Fruit fly (Drosophila melanogaster) whole organism, embryonic: ENCODE measurements around the gene Sec22.

Source experiments
- Blimp-1 ChIP-seq: fragments of 200-800 bp; sonication (Bioruptor generic); optimal IDR thresholded peaks from 3 replicates; lab custom pipeline; 2018; ENCODE audit warnings: missing biosample characterization, missing genetic modification characterization, mild to moderate bottlenecking, moderate library complexity, missing genetic modification reagents
- C15 ChIP-seq: fragments of 200-800 bp; sonication (Bioruptor generic); IDR thresholded peaks from 3 replicates; pipeline ENCODE4 v1.3.6; 2022; ENCODE audit warnings: missing biosample characterization, missing genetic modification characterization
- CG12219 ChIP-seq: fragments of 200-800 bp; sonication (Bioruptor generic); optimal IDR thresholded peaks from 3 replicates; lab custom pipeline; 2018; ENCODE audit warnings: missing biosample characterization, mild to moderate bottlenecking, missing genetic modification characterization
- CG12942 ChIP-seq: fragments of 200-800 bp; sonication (Bioruptor generic); optimal IDR thresholded peaks from 3 replicates; lab custom pipeline; 2016; ENCODE audit warnings: missing biosample characterization, missing genetic modification characterization
- CG13287 ChIP-seq: fragments of 200-800 bp; sonication (Bioruptor generic); IDR thresholded peaks from 2 replicates; pipeline ENCODE4 v1.3.6; 2022; ENCODE audit warnings: missing biosample characterization, missing genetic modification characterization; ENCODE audit not compliant: partially characterized antibody
- CG13624 ChIP-seq: fragments of 200-800 bp; sonication (Bioruptor generic); optimal IDR thresholded peaks from 2 replicates; lab custom pipeline; 2016; ENCODE audit warnings: missing biosample characterization, missing genetic modification characterization
- CG1603 ChIP-seq: fragments of 200-800 bp; sonication (Bioruptor generic); optimal IDR thresholded peaks from 2 replicates; lab custom pipeline; 2019; ENCODE audit warnings: missing biosample characterization, mild to moderate bottlenecking, missing genetic modification characterization, moderate library complexity
- CG17359 ChIP-seq: fragments of 200-800 bp; sonication (Bioruptor generic); optimal IDR thresholded peaks from 3 replicates; lab custom pipeline; 2018; ENCODE audit warnings: missing biosample characterization, mild to moderate bottlenecking, missing genetic modification characterization, moderate library complexity
- CG17612 ChIP-seq: fragments of 200-800 bp; sonication (Bioruptor generic); IDR thresholded peaks from 2 replicates; pipeline ENCODE4 v1.3.6; 2022; ENCODE audit warnings: missing biosample characterization, missing genetic modification characterization
- CG18599 ChIP-seq: fragments of 200-800 bp; sonication (Bioruptor generic); optimal IDR thresholded peaks from 3 replicates; lab custom pipeline; 2017; ENCODE audit warnings: missing biosample characterization, missing genetic modification characterization, mild to moderate bottlenecking, moderate library complexity, missing genetic modification reagents
- CG2678 ChIP-seq: fragments of 200-800 bp; sonication (Bioruptor generic); optimal IDR thresholded peaks from 3 replicates; lab custom pipeline; 2019; ENCODE audit warnings: missing biosample characterization, mild to moderate bottlenecking, missing genetic modification characterization, moderate library complexity
- CG31224 ChIP-seq: fragments of 200-800 bp; sonication (Bioruptor generic); IDR thresholded peaks from 2 replicates; pipeline ENCODE4 v1.3.6; 2022; ENCODE audit warnings: missing biosample characterization, missing genetic modification characterization
- CG3163 ChIP-seq: fragments of 200-800 bp; sonication (Bioruptor generic); optimal IDR thresholded peaks from 3 replicates; lab custom pipeline; 2016; ENCODE audit warnings: missing biosample characterization, missing genetic modification characterization
- CG3995 ChIP-seq: fragments of 200-800 bp; sonication (Bioruptor generic); optimal IDR thresholded peaks from 3 replicates; lab custom pipeline; 2016; ENCODE audit warnings: missing biosample characterization, missing genetic modification characterization
- CG6254 ChIP-seq: fragments of 200-800 bp; sonication (Bioruptor generic); optimal IDR thresholded peaks from 3 replicates; lab custom pipeline; 2017; ENCODE audit warnings: mild to moderate bottlenecking, missing biosample characterization, missing genetic modification reagents, missing genetic modification characterization
- CG7271 ChIP-seq: fragments of 200-800 bp; sonication (Bioruptor generic); optimal IDR thresholded peaks from 2 replicates; lab custom pipeline; 2018; ENCODE audit warnings: missing biosample characterization, mild to moderate bottlenecking, missing genetic modification characterization, moderate library complexity
- CG9437 ChIP-seq: fragments of 200-800 bp; sonication (Bioruptor generic); optimal IDR thresholded peaks from 2 replicates; lab custom pipeline; 2018; ENCODE audit warnings: missing biosample characterization, mild to moderate bottlenecking, missing genetic modification characterization
- CG9797 ChIP-seq: fragments of 200-800 bp; sonication (Bioruptor generic); optimal IDR thresholded peaks from 3 replicates; lab custom pipeline; 2018; ENCODE audit warnings: missing biosample characterization, mild to moderate bottlenecking, missing genetic modification characterization
- CG9876 ChIP-seq: fragments of 200-800 bp; sonication (Bioruptor generic); optimal IDR thresholded peaks from 2 replicates; lab custom pipeline; 2016; ENCODE audit warnings: missing biosample characterization, missing genetic modification characterization
- CHES-1-like ChIP-seq: fragments of 200-800 bp; sonication (Bioruptor generic); optimal IDR thresholded peaks from 2 replicates; lab custom pipeline; 2016; ENCODE audit warnings: missing biosample characterization, missing genetic modification characterization
- Chrac-16 ChIP-seq: fragments of 200-800 bp; sonication (Bioruptor generic); optimal IDR thresholded peaks from 3 replicates; lab custom pipeline; 2016; ENCODE audit warnings: missing biosample characterization, missing genetic modification characterization
- E2f2 ChIP-seq: fragments of 200-800 bp; sonication (Bioruptor generic); IDR thresholded peaks from 2 replicates; pipeline ENCODE4 v1.3.6; 2022; ENCODE audit warnings: missing biosample characterization, missing genetic modification characterization
- Elba2 ChIP-seq: fragments of 200-800 bp; sonication (Bioruptor generic); optimal IDR thresholded peaks from 3 replicates; lab custom pipeline; 2016; ENCODE audit warnings: missing biosample characterization, missing genetic modification characterization
- Hmx ChIP-seq: fragments of 200-800 bp; sonication (Bioruptor generic); optimal IDR thresholded peaks from 2 replicates; lab custom pipeline; 2016; ENCODE audit warnings: missing biosample characterization, missing genetic modification characterization
- Jarid2 ChIP-seq: fragments of 200-800 bp; sonication (Bioruptor generic); optimal IDR thresholded peaks from 3 replicates; lab custom pipeline; 2017; ENCODE audit warnings: mild to moderate bottlenecking, missing biosample characterization, missing genetic modification reagents, missing genetic modification characterization
- Mad ChIP-seq: fragments of 200-800 bp; sonication (Bioruptor generic); optimal IDR thresholded peaks from 2 replicates; lab custom pipeline; 2016; ENCODE audit warnings: missing biosample characterization, missing genetic modification characterization
- Med ChIP-seq: fragments of 200-800 bp; sonication (Bioruptor generic); peaks from one replicate; lab custom pipeline; 2016; ENCODE audit warnings: missing biosample characterization, missing genetic modification characterization, mild to moderate bottlenecking, inconsistent platforms, moderate library complexity
- Myb ChIP-seq: fragments of 200-800 bp; sonication (Bioruptor generic); optimal IDR thresholded peaks from 2 replicates; lab custom pipeline; 2016; ENCODE audit warnings: missing biosample characterization, missing genetic modification characterization
- Xrp1 ChIP-seq: fragments of 200-800 bp; sonication (Bioruptor generic); IDR thresholded peaks from 2 replicates; pipeline ENCODE4 v1.3.6; 2022; ENCODE audit warnings: missing biosample characterization, missing genetic modification characterization
- aop ChIP-seq: fragments of 200-800 bp; sonication (Bioruptor generic); IDR thresholded peaks from 2 replicates; pipeline ENCODE4 v1.3.6; 2022; ENCODE audit warnings: missing biosample characterization, missing genetic modification characterization
- danr ChIP-seq: fragments of 200-800 bp; sonication (Bioruptor generic); IDR thresholded peaks from 2 replicates; pipeline ENCODE4 v1.3.6; 2022; ENCODE audit warnings: missing biosample characterization, missing genetic modification characterization
- dimm ChIP-seq: fragments of 200-800 bp; sonication (Bioruptor generic); IDR thresholded peaks from 2 replicates; pipeline ENCODE4 v1.3.6; 2022; ENCODE audit warnings: missing biosample characterization, missing genetic modification characterization
- dysf ChIP-seq: fragments of 200-800 bp; sonication (Bioruptor generic); IDR thresholded peaks from 3 replicates; pipeline ENCODE4 v1.3.6; 2022; ENCODE audit warnings: missing biosample characterization, missing genetic modification characterization
- eyg ChIP-seq: fragments of 200-800 bp; sonication (Bioruptor generic); optimal IDR thresholded peaks from 3 replicates; lab custom pipeline; 2016; ENCODE audit warnings: missing biosample characterization, missing genetic modification characterization
- fd102C ChIP-seq: fragments of 200-800 bp; sonication (Bioruptor generic); optimal IDR thresholded peaks from 2 replicates; lab custom pipeline; 2018; ENCODE audit warnings: missing biosample characterization, mild to moderate bottlenecking, missing genetic modification characterization, moderate library complexity
- fd96Cb ChIP-seq: fragments of 200-800 bp; sonication (Bioruptor generic); optimal IDR thresholded peaks from 2 replicates; lab custom pipeline; 2018; ENCODE audit warnings: missing biosample characterization, mild to moderate bottlenecking, missing genetic modification characterization, moderate library complexity
- gcm2 ChIP-seq: fragments of 200-800 bp; sonication (Bioruptor generic); optimal IDR thresholded peaks from 2 replicates; lab custom pipeline; 2016; ENCODE audit warnings: missing biosample characterization, missing genetic modification characterization
- gem ChIP-seq: fragments of 200-800 bp; sonication (Bioruptor generic); optimal IDR thresholded peaks from 2 replicates; lab custom pipeline; 2019; ENCODE audit warnings: missing biosample characterization, mild to moderate bottlenecking, missing genetic modification characterization, moderate library complexity
- grn ChIP-seq: fragments of 200-800 bp; sonication (Bioruptor generic); optimal IDR thresholded peaks from 3 replicates; lab custom pipeline; 2017; ENCODE audit warnings: missing biosample characterization, missing genetic modification characterization
- hbn ChIP-seq: fragments of 200-800 bp; sonication (Bioruptor generic); IDR thresholded peaks from 2 replicates; pipeline ENCODE4 v1.3.6; 2022; ENCODE audit warnings: missing biosample characterization, missing genetic modification characterization; ENCODE audit not compliant: partially characterized antibody
- her ChIP-seq: fragments of 200-800 bp; sonication (Bioruptor generic); optimal IDR thresholded peaks from 2 replicates; lab custom pipeline; 2016; ENCODE audit warnings: missing biosample characterization, missing genetic modification characterization
- kay ChIP-seq: fragments of 200-800 bp; sonication (Bioruptor generic); optimal IDR thresholded peaks from 2 replicates; lab custom pipeline; 2016; ENCODE audit warnings: missing biosample characterization, missing genetic modification characterization
- kni ChIP-seq: fragments of 200-800 bp; sonication (Bioruptor generic); optimal IDR thresholded peaks from 3 replicates; lab custom pipeline; 2017; ENCODE audit warnings: mild to moderate bottlenecking, missing biosample characterization, missing genetic modification reagents, missing genetic modification characterization
- lmd ChIP-seq: fragments of 200-800 bp; sonication (Bioruptor generic); IDR thresholded peaks from 2 replicates; pipeline ENCODE4 v1.3.6; 2022; ENCODE audit warnings: missing biosample characterization, missing genetic modification characterization
- lov ChIP-seq, 2 experiments: fragments of 200-800 bp in 1 of 2; fragments of >200 bp in 1 of 2; sonication (Bioruptor generic) in 1 of 2; IDR thresholded peaks in 1 of 2; optimal IDR thresholded peaks in 1 of 2; 2 replicates in 1 of 2; 3 replicates in 1 of 2; pipeline versions ENCODE4 v1.3.6 to Lab custom; 2017 to 2022; ENCODE audit warnings: missing biosample characterization in 1 of 2, missing genetic modification characterization in 1 of 2
- mam ChIP-seq: fragments of 200-800 bp; sonication (Bioruptor generic); optimal IDR thresholded peaks from 3 replicates; lab custom pipeline; 2016; ENCODE audit warnings: missing biosample characterization, missing genetic modification characterization
- nerfin-2 ChIP-seq: fragments of 200-800 bp; sonication (Bioruptor generic); IDR thresholded peaks from 2 replicates; pipeline ENCODE4 v1.3.6; 2022; ENCODE audit warnings: missing biosample characterization, missing genetic modification characterization; ENCODE audit not compliant: partially characterized antibody
- pfk ChIP-seq: fragments of 200-800 bp; sonication (Bioruptor generic); optimal IDR thresholded peaks from 2 replicates; lab custom pipeline; 2018; ENCODE audit warnings: missing biosample characterization, mild to moderate bottlenecking, missing genetic modification characterization, moderate library complexity
- ranshi ChIP-seq: fragments of 200-800 bp; sonication (Bioruptor generic); IDR thresholded peaks from 2 replicates; pipeline ENCODE4 v1.3.6; 2022; ENCODE audit warnings: missing biosample characterization, missing genetic modification characterization
- sens-2 ChIP-seq: fragments of 200-800 bp; sonication (Bioruptor generic); IDR thresholded peaks from 2 replicates; pipeline ENCODE4 v1.3.6; 2022; ENCODE audit warnings: missing biosample characterization, missing genetic modification characterization
- slou ChIP-seq: fragments of 200-800 bp; sonication (Bioruptor generic); optimal IDR thresholded peaks from 3 replicates; lab custom pipeline; 2016; ENCODE audit warnings: missing biosample characterization, missing genetic modification characterization
- z ChIP-seq: fragments of 200-800 bp; sonication (Bioruptor generic); IDR thresholded peaks from 3 replicates; pipeline ENCODE4 v1.3.6; 2022; ENCODE audit warnings: missing biosample characterization, missing genetic modification characterization

Sec22 gene

DNA sequence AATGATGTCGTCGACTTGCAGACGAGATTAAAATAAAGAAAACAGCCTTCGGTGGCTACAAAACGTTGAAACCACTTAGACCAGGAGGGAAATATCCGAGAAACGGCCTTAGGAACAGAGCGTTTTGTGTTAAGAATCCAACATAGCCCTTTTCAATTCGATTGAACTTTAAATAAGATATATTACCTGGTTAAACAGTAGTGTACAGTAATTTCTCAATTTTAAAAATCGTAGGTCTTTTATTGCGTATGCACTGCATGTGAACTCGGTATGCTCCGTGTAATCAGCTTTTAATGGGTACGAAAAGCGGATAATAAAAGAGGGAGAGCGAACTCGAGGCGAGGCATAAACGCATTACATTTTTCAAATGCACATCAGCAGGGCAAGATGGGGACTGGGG lies 32.1 kb downstream of the Sec22 start (continued):
- TF ChIP-seq gcm2 (GFP tag; lab: Kevin White, UChicago) (no peak), Mad (no peak), lmd (GFP tag; lab: Robert Waterston, UW) (no peak), dysf (no peak), CG9797 (GFP tag; lab: Kevin White, UChicago) (no peak), kay (GFP tag; lab: Kevin White, UChicago) (no peak), E2f2 (GFP tag; lab: Robert Waterston, UW) (no peak), Blimp-1 (GFP tag; lab: Kevin White, UChicago) (peak; percentile 6), CG13287 (GFP tag; lab: Robert Waterston, UW) (no peak), aop (GFP tag; lab: Robert Waterston, UW) (no peak), danr (GFP tag; lab: Robert Waterston, UW) (no peak), CG18599 (GFP tag; lab: Kevin White, UChicago) (no peak), dimm (GFP tag; lab: Robert Waterston, UW) (no peak), ranshi (GFP tag; lab: Robert Waterston, UW) (no peak), gem (tag; lab: Kevin White, UChicago) (peak; percentile 38), CG9876 (GFP tag; lab: Kevin White, UChicago) (no peak), mam (GFP tag; lab: Kevin White, UChicago) (no peak), CG12219 (no peak), Med (GFP tag; lab: Kevin White, UChicago) (no peak), eyg (no peak), her (no peak), z (GFP tag; lab: Robert Waterston, UW) (no peak), fd96Cb (tag; lab: Kevin White, UChicago) (peak; percentile 20), slou (GFP tag; lab: Kevin White, UChicago) (no peak), CG9437 (GFP tag; lab: Kevin White, UChicago) (no peak), fd102C (GFP tag; lab: Kevin White, UChicago) (no peak), Myb (GFP tag; lab: Kevin White, UChicago) (no peak), CG1603 (tag; lab: Kevin White, UChicago) (peak; percentile 29), grn (no peak), CG2678 (peak; percentile 5), nerfin-2 (GFP tag; lab: Robert Waterston, UW) (no peak), CG12942 (GFP tag; lab: Kevin White, UChicago) (no peak), CHES-1-like (GFP tag; lab: Kevin White, UChicago) (no peak), kni (GFP tag; lab: Kevin White, UChicago) (no peak), CG13624 (no peak), CG3995 (no peak), Jarid2 (GFP tag; lab: Kevin White, UChicago) (no peak), CG6254 (GFP tag; lab: Kevin White, UChicago) (no peak), Hmx (GFP tag; lab: Kevin White, UChicago) (no peak), CG17359 (tag; lab: Kevin White, UChicago) (peak; percentile 33), sens-2 (no peak), C15 (GFP tag; lab: Robert Waterston, UW) (no peak), Elba2 (GFP tag; lab: Kevin White, UChicago) (no peak), hbn (GFP tag; lab: Robert Waterston, UW) (no peak), CG31224 (GFP tag; lab: Robert Waterston, UW) (no peak), CG7271 (no peak), Xrp1 (GFP tag; lab: Robert Waterston, UW) (peak; percentile 42; the same call in 1 of the 2 replicates), lov (optimal IDR thresholded peaks at IDR 0.05; lab: Kevin White, UChicago) (no peak), lov (GFP tag; IDR thresholded peaks at IDR 0.05; lab: Robert Waterston, UW) (no peak), CG3163 (GFP tag; lab: Kevin White, UChicago) (no peak), CG17612 (GFP tag; lab: Robert Waterston, UW) (no peak), Chrac-16 (GFP tag; lab: Kevin White, UChicago) (no peak), pfk (no peak)
